Worm (Caenorhabditis elegans): ENCODE data around the gene C03H5.7.

The C03H5.7 gene

DNA sequence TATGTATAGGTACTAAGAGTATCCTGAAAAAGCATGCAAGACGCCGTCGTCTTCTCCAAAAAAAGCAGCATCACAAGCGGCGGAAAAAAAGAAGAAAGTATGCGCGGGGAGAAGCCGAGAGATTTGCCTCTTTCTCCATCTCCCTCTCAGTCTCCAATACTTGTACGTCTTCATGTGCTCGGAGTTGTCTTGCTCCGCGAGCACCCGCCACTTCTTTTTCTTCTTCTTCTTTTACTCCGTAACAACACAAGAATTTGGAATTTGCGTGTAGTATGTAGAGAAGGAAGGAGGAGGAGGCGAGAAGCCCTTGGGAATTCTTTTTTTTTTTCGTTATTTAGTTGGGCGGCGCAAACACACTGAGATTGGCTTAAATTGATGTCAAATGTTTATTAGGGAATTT lies 21.2 kb downstream of the C03H5.7 start (continued):
- no peak for TF ChIP-seq nhr-43 (tag; optimal IDR thresholded peaks at IDR 0.05; ENCODE audit: poor library complexity, severe bottlenecking)
- TF ChIP-seq egl-27 (tag; optimal IDR thresholded peaks at IDR 0.05): no peak
- no peak for TF ChIP-seq ceh-9 (tag; optimal IDR thresholded peaks at IDR 0.05)
- TF ChIP-seq sea-2 (GFP tag; optimal IDR thresholded peaks at IDR 0.05): no peak
- no peak for TF ChIP-seq pqm-1 (tag; optimal IDR thresholded peaks at IDR 0.05)
- no peak for TF ChIP-seq unc-39 (tag; optimal IDR thresholded peaks at IDR 0.05)
- no peak for TF ChIP-seq snpc-4 (tag; optimal IDR thresholded peaks at IDR 0.05)
- no peak for TF ChIP-seq nhr-77 (tag; optimal IDR thresholded peaks at IDR 0.05)
- peak; percentile 8 for TF ChIP-seq lin-15B (tag; optimal IDR thresholded peaks at IDR 0.05)
- TF ChIP-seq nhr-76 (tag; optimal IDR thresholded peaks at IDR 0.05): no peak
- TF ChIP-seq ceh-82 (tag; optimal IDR thresholded peaks at IDR 0.05): no peak

DNA sequence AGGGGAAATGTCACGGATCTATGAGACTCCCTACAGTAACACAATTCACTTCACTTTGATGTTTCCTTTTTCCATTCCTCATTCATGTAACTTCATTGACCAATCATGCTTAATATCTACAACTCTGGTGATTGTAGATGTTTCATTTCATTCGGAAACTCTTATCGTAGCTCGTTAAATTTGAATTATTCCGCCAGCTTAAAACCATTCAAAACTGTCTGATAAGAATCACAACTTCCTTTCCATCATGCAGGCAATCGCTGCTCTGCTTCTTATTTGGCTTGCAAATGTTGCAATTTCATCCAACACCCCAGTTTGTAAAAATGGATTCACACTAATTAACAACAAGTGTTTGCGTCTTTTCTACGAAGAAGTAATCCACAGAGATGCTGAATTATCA lies 22.4 kb downstream of the C03H5.7 start, which contains the start of gene clec-10:
clec-10 (plus strand) TSS at position 244 of the 400 bp plus-strand sequence.
- TF ChIP-seq pqm-1 (tag; optimal IDR thresholded peaks at IDR 0.05) (peak; percentile 43), zag-1 (tag; optimal IDR thresholded peaks at IDR 0.05) (no peak), sea-2 (GFP tag; optimal IDR thresholded peaks at IDR 0.05) (no peak), elt-2 (tag; optimal IDR thresholded peaks at IDR 0.05) (peak; percentile 62), ceh-16 (tag; optimal IDR thresholded peaks at IDR 0.05) (no peak), mml-1 (tag; optimal IDR thresholded peaks at IDR 0.05) (no peak)

DNA sequence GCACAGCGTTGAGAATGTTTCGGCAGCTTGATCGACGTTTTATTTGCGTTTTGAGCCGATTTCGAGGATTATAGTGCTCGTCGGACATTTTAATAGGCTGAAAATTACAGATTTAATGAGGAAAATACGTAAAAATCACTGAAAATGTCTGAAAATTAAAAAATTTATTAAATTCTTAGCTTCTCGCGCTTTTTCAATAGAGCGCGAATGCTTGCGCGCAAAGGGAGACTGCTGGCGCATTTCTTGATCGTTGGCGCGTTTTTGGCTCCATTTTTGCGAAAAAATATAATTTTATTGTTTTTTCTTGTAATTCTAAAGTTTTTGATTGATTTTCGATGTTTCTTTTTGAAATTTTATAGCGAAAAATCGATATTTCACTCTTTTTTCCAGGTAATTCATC lies 30.8 kb downstream of the C03H5.7 start, which contains the start of the genes dnsn-1 and C24H12.4:
dnsn-1 (minus strand) TSS at position 101 of the 400 bp plus-strand sequence.
C24H12.4 (plus strand) TSS at position 391 of the 400 bp plus-strand sequence.
- no peak for TF ChIP-seq aly-2 (tag; optimal IDR thresholded peaks at IDR 0.05)
- peak; percentile 8 for TF ChIP-seq ceh-16 (tag; optimal IDR thresholded peaks at IDR 0.05)
- peak; percentile 61 for TF ChIP-seq nhr-25 (tag; optimal IDR thresholded peaks at IDR 0.05)
- peak; percentile 33 for TF ChIP-seq nhr-76 (tag; optimal IDR thresholded peaks at IDR 0.05)
- no peak for TF ChIP-seq unc-39 (tag; optimal IDR thresholded peaks at IDR 0.05)
- TF ChIP-seq daf-12 (tag; optimal IDR thresholded peaks at IDR 0.05): no peak
- no peak for TF ChIP-seq nhr-12 (tag; optimal IDR thresholded peaks at IDR 0.05)
- TF ChIP-seq lin-15B (tag; optimal IDR thresholded peaks at IDR 0.05): peak; percentile 99
- TF ChIP-seq ztf-11 (tag; optimal IDR thresholded peaks at IDR 0.05): no peak
- no peak for TF ChIP-seq egl-27 (tag; optimal IDR thresholded peaks at IDR 0.05)
- TF ChIP-seq sea-2 (GFP tag; optimal IDR thresholded peaks at IDR 0.05): no peak
- TF ChIP-seq mdl-1 (tag; optimal IDR thresholded peaks at IDR 0.05): no peak
- TF ChIP-seq ceh-9 (tag; optimal IDR thresholded peaks at IDR 0.05): no peak
- no peak for TF ChIP-seq nhr-28 (tag; optimal IDR thresholded peaks at IDR 0.05)
- peak; percentile 76 for TF ChIP-seq lsy-12 (tag; optimal IDR thresholded peaks at IDR 0.05)
- no peak for TF ChIP-seq ama-1 (optimal IDR thresholded peaks at IDR 0.05)
- peak; percentile 27 for TF ChIP-seq unc-62 (GFP tag; optimal IDR thresholded peaks at IDR 0.05)
- no peak for TF ChIP-seq mml-1 (tag; optimal IDR thresholded peaks at IDR 0.05)
- peak; percentile 84 for TF ChIP-seq skn-1 (tag; optimal IDR thresholded peaks at IDR 0.05)
- peak; percentile 15 for TF ChIP-seq nhr-11 (tag; optimal IDR thresholded peaks at IDR 0.05)
- TF ChIP-seq ztf-4 (tag; optimal IDR thresholded peaks at IDR 0.05): no peak
- no peak for TF ChIP-seq nhr-67 (tag; optimal IDR thresholded peaks at IDR 0.05)
- peak; percentile 64 for TF ChIP-seq egl-5 (tag; optimal IDR thresholded peaks at IDR 0.05)
- no peak for TF ChIP-seq fkh-10 (GFP tag; optimal IDR thresholded peaks at IDR 0.05)
- TF ChIP-seq nhr-237 (tag; optimal IDR thresholded peaks at IDR 0.05): no peak
- TF ChIP-seq elt-2 (tag; optimal IDR thresholded peaks at IDR 0.05): peak; percentile 63
- TF ChIP-seq ceh-82 (tag; optimal IDR thresholded peaks at IDR 0.05): peak; percentile 30
- peak; percentile 89 for TF ChIP-seq snpc-4 (tag; optimal IDR thresholded peaks at IDR 0.05)
- TF ChIP-seq jun-1 (tag; optimal IDR thresholded peaks at IDR 0.05): peak; percentile 64
- TF ChIP-seq ZK546.5 (tag; optimal IDR thresholded peaks at IDR 0.05): no peak
- peak; percentile 94 for TF ChIP-seq nfya-1 (tag; optimal IDR thresholded peaks at IDR 0.05; ENCODE audit: insufficient read depth)
- peak; percentile 16 for TF ChIP-seq elt-1 (tag; optimal IDR thresholded peaks at IDR 0.05)
- peak; percentile 79 for TF ChIP-seq tbx-2 (tag; optimal IDR thresholded peaks at IDR 0.05)
- TF ChIP-seq nhr-23 (tag; optimal IDR thresholded peaks at IDR 0.05): peak; percentile 95
- peak; percentile 66 for TF ChIP-seq hmg-11 (tag; optimal IDR thresholded peaks at IDR 0.05)
- TF ChIP-seq lin-39 (tag; optimal IDR thresholded peaks at IDR 0.05): peak; percentile 70
- peak; percentile 78 for TF ChIP-seq ceh-28 (tag; optimal IDR thresholded peaks at IDR 0.05)
- peak; percentile 68 for TF ChIP-seq pqm-1 (tag; optimal IDR thresholded peaks at IDR 0.05)
- TF ChIP-seq nhr-43 (tag; optimal IDR thresholded peaks at IDR 0.05; ENCODE audit: poor library complexity, severe bottlenecking): peak; percentile 90
- TF ChIP-seq pha-4 (tag; optimal IDR thresholded peaks at IDR 0.05): peak; percentile 97
- peak; percentile 34 for TF ChIP-seq fkh-2 (tag; optimal IDR thresholded peaks at IDR 0.05)
- TF ChIP-seq fos-1 (tag; optimal IDR thresholded peaks at IDR 0.05): no peak
- TF ChIP-seq eor-1 (tag; optimal IDR thresholded peaks at IDR 0.05): no peak
- TF ChIP-seq R02D3.7 (tag; optimal IDR thresholded peaks at IDR 0.05): peak; percentile 82
- no peak for TF ChIP-seq elt-3 (tag; optimal IDR thresholded peaks at IDR 0.05)
- peak; percentile 26 for TF ChIP-seq zag-1 (tag; optimal IDR thresholded peaks at IDR 0.05)
- peak; percentile 29 for TF ChIP-seq nhr-77 (tag; optimal IDR thresholded peaks at IDR 0.05)
